Fruit fly (Drosophila melanogaster): ENCODE results near the gene yellow-e2.

dm6 chr3R:13412704-13413103 lies 5.9 kb upstream of the yellow-e2 start:
- TF ChIP-seq CG8478 (optimal IDR thresholded peaks at IDR 0.05), result no peak
- no peak for TF ChIP-seq CTCF (optimal IDR thresholded peaks at IDR 0.05)
